Worm (Caenorhabditis elegans) whole organism, midembryonic: ENCODE results near the gene srz-99.

Experiments
- T22C8.4 ChIP-seq: fragments of 200-800 bp; sonication (Bioruptor generic); IDR thresholded peaks from 2 replicates; pipeline ENCODE4 v1.3.6; 2022; ENCODE audit warnings: missing genetic modification characterization, missing compliant biosample characterization
- cog-1 ChIP-seq: sonication (generic microtip); optimal IDR thresholded peaks from 2 replicates; lab custom pipeline; 2016; ENCODE audit warnings: missing genetic modification characterization, missing compliant biosample characterization
- flt-1 ChIP-seq: fragments of 200-800 bp; sonication (Bioruptor generic); IDR thresholded peaks from 2 replicates; pipeline ENCODE4 v1.3.6; 2022; ENCODE audit warnings: missing genetic modification characterization, missing compliant biosample characterization
- klf-2 ChIP-seq: fragments of 200-800 bp; sonication (Bioruptor generic); conservative IDR thresholded peaks from 2 replicates; pipeline ENCODE4 v1.3.6; 2022; ENCODE audit warnings: missing genetic modification reagents, missing genetic modification characterization, missing compliant biosample characterization
- med-1 ChIP-seq: sonication (generic microtip); optimal IDR thresholded peaks from 2 replicates; lab custom pipeline; 2017; ENCODE audit warnings: missing genetic modification characterization, mild to moderate bottlenecking, missing compliant biosample characterization, antibody characterized with exemption, missing genetic modification reagents; ENCODE audit not compliant: insufficient read depth
- ref-1 ChIP-seq: fragments of 200-800 bp; sonication (Bioruptor generic); conservative IDR thresholded peaks from 2 replicates; pipeline ENCODE4 v1.3.6; 2022; ENCODE audit warnings: missing genetic modification reagents, missing genetic modification characterization, missing compliant biosample characterization
- tab-1 ChIP-seq: fragments of 200-800 bp; sonication (Bioruptor generic); IDR thresholded peaks from 2 replicates; pipeline ENCODE4 v1.3.6; 2022; ENCODE audit warnings: missing genetic modification characterization, missing compliant biosample characterization
- ztf-23 ChIP-seq: fragments of 200-800 bp; sonication (Bioruptor generic); IDR thresholded peaks from 2 replicates; pipeline ENCODE4 v1.3.6; 2022; ENCODE audit warnings: missing genetic modification reagents, missing genetic modification characterization, missing compliant biosample characterization
- ztf-29 ChIP-seq: fragments of 200-800 bp; sonication (Bioruptor generic); IDR thresholded peaks from 2 replicates; pipeline ENCODE4 v1.3.6; 2022; ENCODE audit warnings: missing genetic modification reagents, missing genetic modification characterization, missing compliant biosample characterization

Gene srz-99

ce11 chrV:16729961-16730360 lies at the start of gene srz-99:
Gene srz-99, plus strand, starts transcription at chrV:16730261.
- TF ChIP-seq ztf-23 (GFP tag; lab: Robert Waterston, UW) (no peak), cog-1 (no peak), tab-1 (GFP tag; lab: Robert Waterston, UW) (no peak), ztf-29 (GFP tag; lab: Robert Waterston, UW) (no peak), flt-1 (GFP tag; lab: Robert Waterston, UW) (no peak)

ce11 chrV:16682886-16683285 lies 47.2 kb upstream of the srz-99 start, which contains the start of gene srw-36:
Gene srw-36, plus strand, starts transcription at chrV:16683186.
- TF ChIP-seq T22C8.4 = no peak
- no peak for TF ChIP-seq med-1 (GFP tag; lab: Kevin White, UChicago)
- no peak for TF ChIP-seq klf-2 (GFP tag; lab: Robert Waterston, UW)
- TF ChIP-seq flt-1 (GFP tag; lab: Robert Waterston, UW) = no peak
- no peak for TF ChIP-seq ztf-29 (GFP tag; lab: Robert Waterston, UW)
- no peak for TF ChIP-seq tab-1 (GFP tag; lab: Robert Waterston, UW)
- TF ChIP-seq ztf-23 (GFP tag; lab: Robert Waterston, UW) = no peak
- TF ChIP-seq cog-1 = no peak
- TF ChIP-seq ref-1 (GFP tag; lab: Robert Waterston, UW) = no peak

- TF ChIP-seq flt-1 (GFP tag; lab: Robert Waterston, UW) (no peak), cog-1 (no peak)
These were observed 46.7 kb upstream of the srz-99 start for ce11 chrV:16683359-16683758.

ce11 chrV:16685725-16686124 lies 44.3 kb upstream of the srz-99 start, which contains the start of gene srw-43:
Gene srw-43, plus strand, starts transcription at chrV:16686025.
- no peak for TF ChIP-seq ztf-29 (GFP tag; lab: Robert Waterston, UW)
- no peak for TF ChIP-seq tab-1 (GFP tag; lab: Robert Waterston, UW)
- no peak for TF ChIP-seq cog-1
- no peak for TF ChIP-seq ztf-23 (GFP tag; lab: Robert Waterston, UW)
- no peak for TF ChIP-seq med-1 (GFP tag; lab: Kevin White, UChicago)

- TF ChIP-seq ref-1 (GFP tag; lab: Robert Waterston, UW) = no peak
- no peak for TF ChIP-seq tab-1 (GFP tag; lab: Robert Waterston, UW)
- TF ChIP-seq cog-1 = no peak
- no peak for TF ChIP-seq T22C8.4
- TF ChIP-seq ztf-29 (GFP tag; lab: Robert Waterston, UW) = no peak
- no peak for TF ChIP-seq ztf-23 (GFP tag; lab: Robert Waterston, UW)
- TF ChIP-seq med-1 (GFP tag; lab: Kevin White, UChicago) = no peak
- no peak for TF ChIP-seq flt-1 (GFP tag; lab: Robert Waterston, UW)
- TF ChIP-seq klf-2 (GFP tag; lab: Robert Waterston, UW) = no peak
These were observed 42.8 kb upstream of the srz-99 start, which contains the start of gene srz-102 for ce11 chrV:16687227-16687626. Gene srz-102, plus strand, starts transcription at chrV:16687527.

- TF ChIP-seq flt-1 (GFP tag; lab: Robert Waterston, UW) = no peak
- TF ChIP-seq ref-1 (GFP tag; lab: Robert Waterston, UW) = no peak
- no peak for TF ChIP-seq med-1 (GFP tag; lab: Kevin White, UChicago)
- TF ChIP-seq klf-2 (GFP tag; lab: Robert Waterston, UW) = no peak
- TF ChIP-seq tab-1 (GFP tag; lab: Robert Waterston, UW) = no peak
- no peak for TF ChIP-seq T22C8.4
- TF ChIP-seq ztf-23 (GFP tag; lab: Robert Waterston, UW) = no peak
- TF ChIP-seq ztf-29 (GFP tag; lab: Robert Waterston, UW) = no peak
- TF ChIP-seq cog-1 = no peak
These were observed 37.1 kb upstream of the srz-99 start for ce11 chrV:16692988-16693387.

ce11 chrV:16693732-16694131 lies 36.3 kb upstream of the srz-99 start, which contains the start of gene srw-42:
Gene srw-42, minus strand, starts transcription at chrV:16693832.
- TF ChIP-seq ztf-29 (GFP tag; lab: Robert Waterston, UW) (no peak), ztf-23 (GFP tag; lab: Robert Waterston, UW) (no peak), med-1 (GFP tag; lab: Kevin White, UChicago) (no peak)

ce11 chrV:16694538-16694937 lies 35.5 kb upstream of the srz-99 start, which contains the start of gene srz-101:
Gene srz-101, plus strand, starts transcription at chrV:16694838.
- TF ChIP-seq T22C8.4 (no peak), ref-1 (GFP tag; lab: Robert Waterston, UW) (no peak), med-1 (GFP tag; lab: Kevin White, UChicago) (no peak), ztf-29 (GFP tag; lab: Robert Waterston, UW) (no peak), cog-1 (no peak), klf-2 (GFP tag; lab: Robert Waterston, UW) (no peak), flt-1 (GFP tag; lab: Robert Waterston, UW) (no peak), tab-1 (GFP tag; lab: Robert Waterston, UW) (no peak), ztf-23 (GFP tag; lab: Robert Waterston, UW) (no peak)

ce11 chrV:16695499-16695898 lies 34.6 kb upstream of the srz-99 start:
- TF ChIP-seq ztf-29 (GFP tag; lab: Robert Waterston, UW) = no peak
- TF ChIP-seq ref-1 (GFP tag; lab: Robert Waterston, UW) = no peak
- TF ChIP-seq tab-1 (GFP tag; lab: Robert Waterston, UW) = no peak
- TF ChIP-seq klf-2 (GFP tag; lab: Robert Waterston, UW) = no peak
- TF ChIP-seq T22C8.4 = no peak
- TF ChIP-seq ztf-23 (GFP tag; lab: Robert Waterston, UW) = no peak
- TF ChIP-seq flt-1 (GFP tag; lab: Robert Waterston, UW) = no peak
- no peak for TF ChIP-seq med-1 (GFP tag; lab: Kevin White, UChicago)
- no peak for TF ChIP-seq cog-1

- TF ChIP-seq med-1 (GFP tag; lab: Kevin White, UChicago) = no peak
- no peak for TF ChIP-seq cog-1
- no peak for TF ChIP-seq flt-1 (GFP tag; lab: Robert Waterston, UW)
- TF ChIP-seq tab-1 (GFP tag; lab: Robert Waterston, UW) = no peak
- no peak for TF ChIP-seq klf-2 (GFP tag; lab: Robert Waterston, UW)
- no peak for TF ChIP-seq T22C8.4
- TF ChIP-seq ztf-23 (GFP tag; lab: Robert Waterston, UW) = no peak
- no peak for TF ChIP-seq ztf-29 (GFP tag; lab: Robert Waterston, UW)
- no peak for TF ChIP-seq ref-1 (GFP tag; lab: Robert Waterston, UW)
These were observed 32.9 kb upstream of the srz-99 start, which contains the start of gene srw-41 for ce11 chrV:16697178-16697577. Gene srw-41, plus strand, starts transcription at chrV:16697478.
